Fruit fly (Drosophila melanogaster) whole organism, embryonic: ENCODE results near the gene GlnRS.

ENCODE experiments used
- ATbp ChIP-seq: fragments of 200-800 bp; sonication (Bioruptor generic); optimal IDR thresholded peaks from 2 replicates; lab custom pipeline; 2017; ENCODE audit warnings: missing biosample characterization, mild to moderate bottlenecking, missing genetic modification characterization, missing genetic modification reagents
- Antp ChIP-seq: fragments of 200-800 bp; sonication (Bioruptor generic); optimal IDR thresholded peaks from 3 replicates; lab custom pipeline; 2016; ENCODE audit warnings: missing biosample characterization, missing genetic modification characterization
- Atf6 ChIP-seq: fragments of 200-800 bp; sonication (Bioruptor generic); IDR thresholded peaks from 2 replicates; pipeline ENCODE4 v1.3.6; 2022; ENCODE audit warnings: missing biosample characterization, missing genetic modification characterization
- Bgb ChIP-seq: fragments of 200-800 bp; sonication (Bioruptor generic); IDR thresholded peaks from 2 replicates; pipeline ENCODE4 v1.3.6; 2022; ENCODE audit warnings: missing biosample characterization, missing genetic modification characterization; ENCODE audit not compliant: partially characterized antibody
- BtbVII ChIP-seq: fragments of 200-800 bp; sonication (Bioruptor generic); optimal IDR thresholded peaks from 3 replicates; lab custom pipeline; 2017; ENCODE audit warnings: missing biosample characterization, mild to moderate bottlenecking, missing genetic modification characterization
- Bteb2 ChIP-seq: fragments of 200-800 bp; sonication (Bioruptor generic); optimal IDR thresholded peaks from 2 replicates; lab custom pipeline; 2016; ENCODE audit warnings: missing biosample characterization, missing genetic modification characterization
- C15 ChIP-seq: fragments of 200-800 bp; sonication (Bioruptor generic); IDR thresholded peaks from 3 replicates; pipeline ENCODE4 v1.3.6; 2022; ENCODE audit warnings: missing biosample characterization, missing genetic modification characterization
- CG11695 ChIP-seq: fragments of 200-800 bp; sonication (Bioruptor generic); IDR thresholded peaks from 3 replicates; pipeline ENCODE4 v1.3.6; 2022; ENCODE audit warnings: missing biosample characterization, missing genetic modification characterization
- CG11696 ChIP-seq: fragments of 200-800 bp; sonication (Bioruptor generic); IDR thresholded peaks from 2 replicates; pipeline ENCODE4 v1.3.6; 2022; ENCODE audit warnings: missing biosample characterization, missing genetic modification characterization
- CG12299 ChIP-seq: fragments of 200-800 bp; sonication (Bioruptor generic); optimal IDR thresholded peaks from 2 replicates; lab custom pipeline; 2018; ENCODE audit warnings: missing biosample characterization, mild to moderate bottlenecking, missing genetic modification characterization
- CG12659 ChIP-seq: fragments of 200-800 bp; sonication (Bioruptor generic); optimal IDR thresholded peaks from 3 replicates; lab custom pipeline; 2017; ENCODE audit warnings: mild to moderate bottlenecking, missing biosample characterization, missing genetic modification reagents, missing genetic modification characterization
- CG12769 ChIP-seq: fragments of 200-800 bp; sonication (Bioruptor generic); optimal IDR thresholded peaks from 2 replicates; lab custom pipeline; 2019; ENCODE audit warnings: missing biosample characterization, mild to moderate bottlenecking, missing genetic modification characterization, moderate library complexity
- CG15696 ChIP-seq: fragments of 200-800 bp; sonication (Bioruptor generic); optimal IDR thresholded peaks from 2 replicates; lab custom pipeline; 2019; ENCODE audit warnings: missing biosample characterization, mild to moderate bottlenecking, missing genetic modification characterization, moderate library complexity
- CG1603 ChIP-seq: fragments of 200-800 bp; sonication (Bioruptor generic); optimal IDR thresholded peaks from 2 replicates; lab custom pipeline; 2019; ENCODE audit warnings: missing biosample characterization, mild to moderate bottlenecking, missing genetic modification characterization, moderate library complexity
- CG18476 ChIP-seq: fragments of 200-800 bp; sonication (Bioruptor generic); optimal IDR thresholded peaks from 2 replicates; lab custom pipeline; 2016; ENCODE audit warnings: missing biosample characterization, mild to moderate bottlenecking, missing genetic modification characterization
- CG3726 ChIP-seq: fragments of 200-800 bp; sonication (Bioruptor generic); IDR thresholded peaks from 3 replicates; pipeline ENCODE4, ENCODE4 v1.3.6; 2022; ENCODE audit warnings: missing biosample characterization, missing genetic modification characterization
- CG5245 ChIP-seq: fragments of 200-800 bp; sonication (Bioruptor generic); optimal IDR thresholded peaks from 3 replicates; lab custom pipeline; 2016; ENCODE audit warnings: missing biosample characterization, missing genetic modification characterization
- CG8089 ChIP-seq: fragments of 200-800 bp; sonication (Bioruptor generic); optimal IDR thresholded peaks from 3 replicates; lab custom pipeline; 2016; ENCODE audit warnings: missing biosample characterization, missing genetic modification characterization
- CTCF ChIP-seq: fragments of 200-800 bp; sonication (Bioruptor generic); optimal IDR thresholded peaks from 2 replicates; lab custom pipeline; 2017; ENCODE audit warnings: missing biosample characterization, mild to moderate bottlenecking, missing genetic modification characterization, moderate library complexity
- CkIIα-i1 ChIP-seq: fragments of 200-800 bp; sonication (Bioruptor generic); IDR thresholded peaks from 2 replicates; pipeline ENCODE4 v1.3.6; 2022; ENCODE audit warnings: missing biosample characterization, missing genetic modification characterization
- Dek ChIP-seq: fragments of 200-800 bp; sonication (Bioruptor generic); optimal IDR thresholded peaks from 3 replicates; lab custom pipeline; 2019; ENCODE audit warnings: missing biosample characterization, mild to moderate bottlenecking, missing genetic modification characterization, moderate library complexity
- Dip3 ChIP-seq: fragments of 200-800 bp; sonication (Bioruptor generic); optimal IDR thresholded peaks from 3 replicates; lab custom pipeline; 2016; ENCODE audit warnings: missing biosample characterization, missing genetic modification characterization
- Doc3 ChIP-seq: fragments of 200-800 bp; sonication (Bioruptor generic); IDR thresholded peaks from 3 replicates; pipeline ENCODE4 v1.3.6; 2022; ENCODE audit warnings: missing biosample characterization, missing genetic modification characterization; ENCODE audit not compliant: partially characterized antibody
- E2f1 ChIP-seq: fragments of 200-800 bp; sonication (Bioruptor generic); IDR thresholded peaks from 2 replicates; pipeline ENCODE4 v1.3.6; 2022; ENCODE audit warnings: missing biosample characterization, missing genetic modification characterization
- MTF-1 ChIP-seq: fragments of 200-800 bp; sonication (Bioruptor generic); optimal IDR thresholded peaks from 2 replicates; lab custom pipeline; 2018; ENCODE audit warnings: missing biosample characterization, mild to moderate bottlenecking, missing genetic modification characterization, borderline replicate concordance
- Myb ChIP-seq: fragments of 200-800 bp; sonication (Bioruptor generic); optimal IDR thresholded peaks from 2 replicates; lab custom pipeline; 2016; ENCODE audit warnings: missing biosample characterization, missing genetic modification characterization
- NfI ChIP-seq: fragments of 200-800 bp; sonication (Bioruptor generic); optimal IDR thresholded peaks from 3 replicates; lab custom pipeline; 2018; ENCODE audit warnings: missing biosample characterization, mild to moderate bottlenecking, missing genetic modification characterization, moderate library complexity
- Ravus ChIP-seq: fragments of 200-800 bp; sonication (Bioruptor generic); IDR thresholded peaks from 2 replicates; pipeline ENCODE4 v1.3.6; 2022; ENCODE audit warnings: missing biosample characterization, missing genetic modification characterization
- Six4 ChIP-seq: fragments of 200-800 bp; sonication (Bioruptor generic); optimal IDR thresholded peaks from 2 replicates; lab custom pipeline; 2016; ENCODE audit warnings: missing biosample characterization, missing genetic modification characterization
- TFAM ChIP-seq: fragments of 200-800 bp; sonication (Bioruptor generic); optimal IDR thresholded peaks from 2 replicates; lab custom pipeline; 2017; ENCODE audit warnings: missing biosample characterization, missing genetic modification characterization, inconsistent platforms
- Taf1 ChIP-seq: fragments of 200-800 bp; sonication (Bioruptor generic); IDR thresholded peaks from 2 replicates; pipeline ENCODE4 v1.3.6; 2022; ENCODE audit warnings: missing biosample characterization, missing genetic modification characterization
- Xbp1 ChIP-seq: fragments of 200-800 bp; sonication (Bioruptor generic); optimal IDR thresholded peaks from 3 replicates; lab custom pipeline; 2016; ENCODE audit warnings: missing biosample characterization, mild to moderate bottlenecking, missing genetic modification characterization
- amos ChIP-seq: fragments of 200-800 bp; sonication (Bioruptor generic); IDR thresholded peaks from 2 replicates; pipeline ENCODE4 v1.3.6; 2022; ENCODE audit warnings: missing biosample characterization, missing genetic modification characterization; ENCODE audit not compliant: partially characterized antibody
- danr ChIP-seq: fragments of 200-800 bp; sonication (Bioruptor generic); IDR thresholded peaks from 2 replicates; pipeline ENCODE4 v1.3.6; 2022; ENCODE audit warnings: missing biosample characterization, missing genetic modification characterization
- dimm ChIP-seq: fragments of 200-800 bp; sonication (Bioruptor generic); IDR thresholded peaks from 2 replicates; pipeline ENCODE4 v1.3.6; 2022; ENCODE audit warnings: missing biosample characterization, missing genetic modification characterization
- disco-r ChIP-seq: fragments of 200-800 bp; sonication (Bioruptor generic); optimal IDR thresholded peaks from 2 replicates; lab custom pipeline; 2016; ENCODE audit warnings: missing biosample characterization, missing genetic modification characterization
- dmrt99B ChIP-seq: fragments of 200-800 bp; sonication (Bioruptor generic); optimal IDR thresholded peaks from 2 replicates; lab custom pipeline; 2018; ENCODE audit warnings: missing biosample characterization, mild to moderate bottlenecking, missing genetic modification characterization, moderate library complexity
- en ChIP-seq: fragments of 200-800 bp; sonication (Bioruptor generic); optimal IDR thresholded peaks from 2 replicates; lab custom pipeline; 2016; ENCODE audit warnings: missing biosample characterization, missing genetic modification characterization
- fd3F ChIP-seq: fragments of 200-800 bp; sonication (Bioruptor generic); optimal IDR thresholded peaks from 2 replicates; lab custom pipeline; 2018; ENCODE audit warnings: missing biosample characterization, mild to moderate bottlenecking, missing genetic modification characterization, moderate library complexity
- gro ChIP-seq: fragments of 200-800 bp; sonication (Bioruptor generic); optimal IDR thresholded peaks from 2 replicates; lab custom pipeline; 2016; ENCODE audit warnings: missing biosample characterization, missing genetic modification characterization
- inv ChIP-seq: fragments of 200-800 bp; sonication (Bioruptor generic); IDR thresholded peaks from 2 replicates; pipeline ENCODE4 v1.3.6; 2022; ENCODE audit warnings: missing biosample characterization, missing genetic modification characterization; ENCODE audit not compliant: partially characterized antibody
- ken ChIP-seq: fragments of 200-800 bp; sonication (Bioruptor generic); IDR thresholded peaks from 3 replicates; pipeline ENCODE4 v1.3.6; 2022; ENCODE audit warnings: missing biosample characterization, missing genetic modification characterization
- lmd ChIP-seq: fragments of 200-800 bp; sonication (Bioruptor generic); IDR thresholded peaks from 2 replicates; pipeline ENCODE4 v1.3.6; 2022; ENCODE audit warnings: missing biosample characterization, missing genetic modification characterization
- mirr ChIP-seq: fragments of 200-800 bp; sonication (Bioruptor generic); optimal IDR thresholded peaks from 3 replicates; lab custom pipeline; 2018; ENCODE audit warnings: missing biosample characterization, mild to moderate bottlenecking, missing genetic modification characterization
- psq ChIP-seq: fragments of 200-800 bp; sonication (Bioruptor generic); optimal IDR thresholded peaks from 2 replicates; lab custom pipeline; 2017; ENCODE audit warnings: missing biosample characterization, missing genetic modification characterization
- pzg ChIP-seq: fragments of 200-800 bp; sonication (Bioruptor generic); optimal IDR thresholded peaks from 3 replicates; lab custom pipeline; 2018; ENCODE audit warnings: missing biosample characterization, mild to moderate bottlenecking, missing genetic modification characterization, moderate library complexity
- seq ChIP-seq: fragments of 200-800 bp; sonication (Bioruptor generic); IDR thresholded peaks from 2 replicates; pipeline ENCODE4 v1.3.6; 2022; ENCODE audit warnings: missing biosample characterization, missing genetic modification characterization
- shn ChIP-seq: fragments of 200-800 bp; sonication (Bioruptor generic); optimal IDR thresholded peaks from 3 replicates; lab custom pipeline; 2016; ENCODE audit warnings: missing biosample characterization, missing genetic modification characterization
- zf30C ChIP-seq: fragments of 200-800 bp; sonication (Bioruptor generic); optimal IDR thresholded peaks from 3 replicates; lab custom pipeline; 2018; ENCODE audit warnings: missing biosample characterization, mild to moderate bottlenecking, missing genetic modification characterization
- zfh2 ChIP-seq: fragments of 200-800 bp; sonication (Bioruptor generic); optimal IDR thresholded peaks from 2 replicates; lab custom pipeline; 2016; ENCODE audit warnings: missing biosample characterization, missing genetic modification characterization

The GlnRS gene

dm6 chr3R:25232271-25232989 is 33.1 kb downstream of the GlnRS start, which contains the start of gene Cad96Cb (continued):
- TF ChIP-seq TFAM (GFP tag; lab: Kevin White, UChicago) (peak; percentile 22), CG15696 (peak; percentile 76), Taf1 (no peak), Bgb (GFP tag; lab: Robert Waterston, UW) (no peak), Six4 (GFP tag; lab: Kevin White, UChicago) (peak; percentile 78), Antp (GFP tag; lab: Kevin White, UChicago) (peak; percentile 67), CG12769 (tag; lab: Kevin White, UChicago) (no peak), en (peak; percentile 66), amos (GFP tag; lab: Robert Waterston, UW) (no peak), pzg (GFP tag; lab: Kevin White, UChicago) (no peak), BtbVII (peak; percentile 63), ken (peak; percentile 71; the same call in 2 of the 3 replicates), CG3726 (GFP tag; lab: Robert Waterston, UW) (no peak), fd3F (peak; percentile 24), danr (GFP tag; lab: Robert Waterston, UW) (peak; percentile 44; the same call in 1 of the 2 replicates), zf30C (GFP tag; lab: Kevin White, UChicago) (no peak), gro (GFP tag; lab: Kevin White, UChicago) (no peak), seq (GFP tag; lab: Robert Waterston, UW) (peak; percentile 60), Bteb2 (GFP tag; lab: Kevin White, UChicago) (peak; percentile 78), Dip3 (peak; percentile 20), lmd (GFP tag; lab: Robert Waterston, UW) (peak; percentile 61; the same call in 1 of the 2 replicates), shn (peak; percentile 53), CG18476 (peak; percentile 80), NfI (GFP tag; lab: Kevin White, UChicago) (peak; percentile 70), psq (GFP tag; lab: Kevin White, UChicago) (no peak), mirr (no peak), CG1603 (tag; lab: Kevin White, UChicago) (peak; percentile 41), Xbp1 (GFP tag; lab: Kevin White, UChicago) (peak; percentile 77), Doc3 (GFP tag; lab: Robert Waterston, UW) (no peak), E2f1 (GFP tag; lab: Robert Waterston, UW) (peak; percentile 48; the same call in 1 of the 2 replicates), CG5245 (GFP tag; lab: Kevin White, UChicago) (peak; percentile 82), CG12659 (peak; percentile 87), disco-r (GFP tag; lab: Kevin White, UChicago) (peak; percentile 73), CG8089 (GFP tag; lab: Kevin White, UChicago) (peak; percentile 70), ATbp (GFP tag; lab: Kevin White, UChicago) (peak; percentile 86), MTF-1 (no peak), dimm (GFP tag; lab: Robert Waterston, UW) (no peak), CG11696 (GFP tag; lab: Robert Waterston, UW) (peak; percentile 87), CTCF (GFP tag; lab: Kevin White, UChicago) (peak; percentile 19), zfh2 (GFP tag; lab: Kevin White, UChicago) (peak; percentile 0), Atf6 (GFP tag; lab: Robert Waterston, UW) (peak; percentile 36; the same call in 1 of the 2 replicates), CkIIα-i1 (no peak), Dek (tag; lab: Kevin White, UChicago) (peak; percentile 46), Ravus (no peak), C15 (GFP tag; lab: Robert Waterston, UW) (no peak; the same call in 2 of the 3 replicates), inv (GFP tag; lab: Robert Waterston, UW) (no peak), dmrt99B (peak; percentile 93), CG11695 (GFP tag; lab: Robert Waterston, UW) (peak; percentile 79), CG12299 (tag; lab: Kevin White, UChicago) (peak; percentile 8), Myb (GFP tag; lab: Kevin White, UChicago) (peak; percentile 54)
